Worm (Caenorhabditis elegans): ENCODE results near the gene F02E11.7.
A peak's percentile ranks its signal among the peaks of the same experiment; 100 is the strongest.
"Not testable (repeated sequence)": the region's sequence is repeated elsewhere in the genome, so short reads cannot be mapped to it uniquely, and the experiment has no call there.

The F02E11.7 gene

DNA sequence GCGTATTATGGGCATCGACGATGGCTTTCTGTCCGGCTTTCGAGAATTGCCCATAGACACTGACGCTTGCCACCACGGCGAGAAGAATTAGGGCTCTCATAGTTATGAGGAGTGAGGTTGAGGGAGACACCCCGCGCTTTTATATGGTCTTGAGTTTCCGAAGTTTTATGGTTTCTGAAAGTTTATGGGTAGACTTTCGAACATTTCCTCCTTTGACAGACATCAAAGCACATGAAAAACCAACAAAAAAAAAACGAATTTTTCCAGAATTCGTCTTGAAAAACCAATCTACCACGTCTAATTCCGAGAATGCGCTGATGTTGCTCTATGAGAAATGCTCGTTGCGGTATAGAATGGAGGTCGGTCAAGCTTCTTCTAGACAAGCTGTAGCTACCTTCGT, 17.1 kb downstream of the F02E11.7 start, which contains the start of gene scl-15:
Gene scl-15 (minus strand): TSS at position 101 of the 400 bp plus-strand sequence.
- TF ChIP-seq ets-5 (GFP tag; IDR thresholded peaks at IDR 0.05): no peak
- TF ChIP-seq egl-13 (tag; optimal IDR thresholded peaks at IDR 0.05): no peak
- no peak for TF ChIP-seq dpl-1 (GFP tag; optimal IDR thresholded peaks at IDR 0.05)
- no peak for TF ChIP-seq alr-1 (tag; optimal IDR thresholded peaks at IDR 0.05; ENCODE audit: borderline replicate concordance)
- TF ChIP-seq hlh-17 (GFP tag; optimal IDR thresholded peaks at IDR 0.05; ENCODE audit: borderline replicate concordance): no peak
- TF ChIP-seq ceh-63 (GFP tag; optimal IDR thresholded peaks at IDR 0.05): no peak
- TF ChIP-seq zag-1 (tag; optimal IDR thresholded peaks at IDR 0.05): no peak
- no peak for TF ChIP-seq fos-1 (tag; optimal IDR thresholded peaks at IDR 0.05)
- TF ChIP-seq tlp-1 (tag; optimal IDR thresholded peaks at IDR 0.05): no peak

DNA sequence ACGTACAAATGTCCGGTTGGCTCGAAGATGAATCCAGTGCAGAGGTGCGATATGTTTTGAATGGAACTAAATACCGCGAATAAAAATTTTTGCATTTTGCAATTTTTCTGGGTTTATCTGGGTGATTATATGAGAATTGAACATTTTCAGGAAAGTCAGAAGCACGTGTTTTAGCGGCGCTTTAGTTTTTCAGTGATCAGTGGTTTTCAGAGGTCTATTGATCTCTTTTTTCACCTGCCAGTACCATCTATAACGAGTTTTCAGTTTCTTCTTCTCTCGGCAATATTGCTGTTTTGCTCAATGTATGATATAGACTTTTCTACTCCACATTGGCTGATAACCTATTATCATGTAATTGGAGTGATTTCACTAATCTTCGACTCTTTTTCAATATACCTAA, 19.6 kb downstream of the F02E11.7 start, which contains the start of gene sri-63:
Gene sri-63 (plus strand): TSS at position 301 of the 400 bp plus-strand sequence.
- no peak for TF ChIP-seq aly-2 (tag; optimal IDR thresholded peaks at IDR 0.05)
- no peak for TF ChIP-seq blmp-1 (tag; optimal IDR thresholded peaks at IDR 0.05)
- no peak for TF ChIP-seq ceh-63 (GFP tag; optimal IDR thresholded peaks at IDR 0.05)
- no peak for TF ChIP-seq fkh-4 (tag; optimal IDR thresholded peaks at IDR 0.05; ENCODE audit: borderline replicate concordance)
- no peak for TF ChIP-seq C04F5.9 (tag; optimal IDR thresholded peaks at IDR 0.05)
- TF ChIP-seq dpl-1 (GFP tag; optimal IDR thresholded peaks at IDR 0.05): no peak
- TF ChIP-seq nhr-85 (tag): no peak
- no peak for TF ChIP-seq elt-2 (tag; optimal IDR thresholded peaks at IDR 0.05)
- no peak for TF ChIP-seq ceh-82 (tag; optimal IDR thresholded peaks at IDR 0.05)
- no peak for TF ChIP-seq C16A3.4 (tag; optimal IDR thresholded peaks at IDR 0.05)
- no peak for TF ChIP-seq sox-4 (tag; optimal IDR thresholded peaks at IDR 0.05)
- no peak for TF ChIP-seq rnt-1 (tag; optimal IDR thresholded peaks at IDR 0.05)
- no peak for TF ChIP-seq F16B12.6 (tag; optimal IDR thresholded peaks at IDR 0.05)
- no peak for TF ChIP-seq lin-14 (GFP tag; optimal IDR thresholded peaks at IDR 0.05)
- no peak for TF ChIP-seq mep-1 (tag; optimal IDR thresholded peaks at IDR 0.05)
- no peak for TF ChIP-seq unc-130 (tag; optimal IDR thresholded peaks at IDR 0.05)
- TF ChIP-seq elt-3 (tag; optimal IDR thresholded peaks at IDR 0.05): no peak
- no peak for TF ChIP-seq swsn-7 (tag; optimal IDR thresholded peaks at IDR 0.05)
- TF ChIP-seq nhr-84 (tag; optimal IDR thresholded peaks at IDR 0.05): no peak

DNA sequence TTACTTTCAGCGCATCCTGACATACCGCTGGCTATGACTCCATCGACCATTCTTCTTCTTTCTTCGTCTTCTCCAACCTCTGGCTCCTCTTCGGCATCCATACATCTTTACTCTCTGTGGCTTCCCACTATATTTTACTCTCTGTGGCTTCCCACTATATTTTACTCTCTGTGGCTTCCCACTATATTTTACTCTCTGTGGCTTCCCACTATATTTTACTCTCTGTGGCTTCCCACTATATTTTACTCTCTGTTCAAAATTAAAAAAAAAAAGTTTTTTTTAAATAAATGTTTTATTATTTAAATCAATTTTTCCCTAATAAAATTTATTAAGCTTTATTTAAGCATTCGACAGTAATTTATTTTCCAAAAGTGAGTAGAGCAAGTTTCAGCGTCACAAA, 23.1 kb downstream of the F02E11.7 start, which contains the start of gene F39E9.14:
Gene F39E9.14 (minus strand): TSS at position 101 of the 400 bp plus-strand sequence.
- not testable (repeated sequence) for TF ChIP-seq fkh-10 (GFP tag; optimal IDR thresholded peaks at IDR 0.05); lsy-2 (tag; optimal IDR thresholded peaks at IDR 0.05); aly-2 (tag; optimal IDR thresholded peaks at IDR 0.05)

ce11 chrII:3295193-3295592, 27.7 kb downstream of the F02E11.7 start, which contains the start of gene btb-17:
TSS of gene btb-17 (plus strand) at chrII:3295405.
- TF ChIP-seq dpl-1 (GFP tag; optimal IDR thresholded peaks at IDR 0.05) (no peak), egl-13 (tag; optimal IDR thresholded peaks at IDR 0.05) (no peak), rnt-1 (tag; optimal IDR thresholded peaks at IDR 0.05) (no peak), nhr-237 (tag; optimal IDR thresholded peaks at IDR 0.05) (no peak), nhr-90 (tag; optimal IDR thresholded peaks at IDR 0.05; ENCODE audit: poor library complexity) (no peak), elt-2 (tag; optimal IDR thresholded peaks at IDR 0.05) (peak; percentile 73), pqm-1 (tag; optimal IDR thresholded peaks at IDR 0.05) (no peak), sptf-1 (tag; optimal IDR thresholded peaks at IDR 0.05) (no peak), snpc-4 (tag; optimal IDR thresholded peaks at IDR 0.05) (no peak), tbx-2 (tag; optimal IDR thresholded peaks at IDR 0.05) (no peak), tlp-1 (tag; optimal IDR thresholded peaks at IDR 0.05) (no peak), unc-30 (tag; optimal IDR thresholded peaks at IDR 0.05) (no peak), lin-35 (GFP tag; optimal IDR thresholded peaks at IDR 0.05) (peak in 1 of 2 experiments; percentile 27), fkh-8 (tag; optimal IDR thresholded peaks at IDR 0.05) (no peak), mab-9 (GFP tag; IDR thresholded peaks at IDR 0.05) (no peak), C04F5.9 (tag; optimal IDR thresholded peaks at IDR 0.05) (no peak), nhr-77 (tag; optimal IDR thresholded peaks at IDR 0.05) (no peak)

Data from whole organism, L1 larva.